Fruit fly (Drosophila melanogaster) whole organism, wandering third instar larva: ENCODE results near the gene CG13284.
A peak's percentile ranks its signal among the peaks of the same experiment; 100 is the strongest.

Experiments
- Abd-B ChIP-seq: fragments of >200 bp; optimal IDR thresholded peaks from 2 replicates; lab custom pipeline; 2017; ENCODE audit warnings: missing biosample characterization, missing genetic modification characterization
- CG32264 ChIP-seq: fragments of 200-800 bp; sonication (Bioruptor generic); optimal IDR thresholded peaks from 2 replicates; lab custom pipeline; 2016; ENCODE audit warnings: missing biosample characterization, missing genetic modification characterization
- CG9705 ChIP-seq: fragments of 200-800 bp; sonication (Bioruptor generic); optimal IDR thresholded peaks from 2 replicates; lab custom pipeline; 2018; ENCODE audit warnings: missing biosample characterization, mild to moderate bottlenecking, missing genetic modification characterization
- CrebA ChIP-seq: fragments of 200-800 bp; sonication (Bioruptor generic); optimal IDR thresholded peaks from 2 replicates; lab custom pipeline; 2016; ENCODE audit warnings: missing biosample characterization, mild to moderate bottlenecking, missing genetic modification characterization, borderline replicate concordance
- Dfd ChIP-seq: fragments of >200 bp; optimal IDR thresholded peaks from 2 replicates; lab custom pipeline; 2017; ENCODE audit warnings: missing biosample characterization, missing genetic modification characterization
- Dif ChIP-seq: fragments of 200-275, 200-300 bp; sonication (Bioruptor generic); optimal IDR thresholded peaks from 2 replicates; lab custom pipeline; 2018; ENCODE audit warnings: missing biosample characterization, missing genetic modification characterization; ENCODE audit not compliant: partially characterized antibody
- GATAd ChIP-seq: sonication (Bioruptor generic); optimal IDR thresholded peaks from 2 replicates; lab custom pipeline; 2016; ENCODE audit warnings: missing biosample characterization, missing genetic modification characterization
- HLH106 ChIP-seq: fragments of 200-800 bp; optimal IDR thresholded peaks from 3 replicates; lab custom pipeline; 2019; ENCODE audit warnings: missing biosample characterization, mild to moderate bottlenecking, missing genetic modification characterization, moderate library complexity
- Hnf4 ChIP-seq: fragments of 200-800 bp; sonication (Bioruptor generic); optimal IDR thresholded peaks from 2 replicates; lab custom pipeline; 2016; ENCODE audit warnings: missing biosample characterization, mild to moderate bottlenecking, missing genetic modification characterization
- Hr78 ChIP-seq: fragments of >200 bp; optimal IDR thresholded peaks from 2 replicates; lab custom pipeline; 2017; ENCODE audit warnings: missing biosample characterization, missing genetic modification characterization
- Hr83 ChIP-seq: fragments of 200-300 bp; sonication (Bioruptor generic); optimal IDR thresholded peaks from 2 replicates; lab custom pipeline; 2016; ENCODE audit warnings: missing biosample characterization, mild to moderate bottlenecking, missing genetic modification characterization, moderate library complexity; ENCODE audit not compliant: poor library complexity, severe bottlenecking
- Jra ChIP-seq: sonication (Bioruptor generic); optimal IDR thresholded peaks from 2 replicates; lab custom pipeline; 2016; ENCODE audit warnings: missing biosample characterization, missing genetic modification characterization
- Mio ChIP-seq: sonication (Bioruptor generic); optimal IDR thresholded peaks from 2 replicates; lab custom pipeline; 2016; ENCODE audit warnings: missing biosample characterization, missing genetic modification characterization
- Myc ChIP-seq: fragments of >200 bp; optimal IDR thresholded peaks from 2 replicates; lab custom pipeline; 2017
- N ChIP-seq: fragments of >200 bp; optimal IDR thresholded peaks from 2 replicates; lab custom pipeline; 2018; ENCODE audit warnings: missing biosample characterization, missing external identifiers, missing genetic modification characterization
- OdsH ChIP-seq: fragments of 200-800 bp; sonication (Bioruptor generic); optimal IDR thresholded peaks from 2 replicates; lab custom pipeline; 2016; ENCODE audit warnings: missing biosample characterization, mild to moderate bottlenecking, missing genetic modification characterization
- Rel ChIP-seq, 2 experiments: fragments of 200-800 bp; sonication (Bioruptor generic) in 1 of 2; optimal IDR thresholded peaks; 2 replicates in 1 of 2; 3 replicates in 1 of 2; lab custom pipeline; 2016 to 2019; ENCODE audit warnings: mild to moderate bottlenecking in 2 of 2, missing biosample characterization in 2 of 2, missing genetic modification characterization in 2 of 2, moderate library complexity in 1 of 2
- Sp1 ChIP-seq: fragments of 200-800 bp; sonication (Bioruptor generic); optimal IDR thresholded peaks from 3 replicates; lab custom pipeline; 2019; ENCODE audit warnings: missing biosample characterization, mild to moderate bottlenecking, missing genetic modification characterization, moderate library complexity
- Vsx2 ChIP-seq: fragments of 200-300, 225-300 bp; sonication (Bioruptor generic); optimal IDR thresholded peaks from 2 replicates; lab custom pipeline; 2018; ENCODE audit warnings: missing biosample characterization, missing genetic modification characterization; ENCODE audit not compliant: partially characterized antibody
- br ChIP-seq: fragments of 200-800 bp; sonication (Bioruptor generic); optimal IDR thresholded peaks from 2 replicates; lab custom pipeline; 2016; ENCODE audit warnings: missing biosample characterization, missing genetic modification characterization
- brk ChIP-seq: fragments of 200-800 bp; sonication (Bioruptor generic); optimal IDR thresholded peaks from 2 replicates; lab custom pipeline; 2016; ENCODE audit warnings: missing biosample characterization, mild to moderate bottlenecking, missing genetic modification characterization
- dl ChIP-seq, 2 experiments: fragments of 175-275, 200-275 bp in 1 of 2; fragments of 200-275 bp in 1 of 2; sonication (Bioruptor generic); optimal IDR thresholded peaks; lab custom pipeline; 2018; ENCODE audit warnings: mild to moderate bottlenecking in 2 of 2, missing biosample characterization in 2 of 2, missing genetic modification characterization in 2 of 2, moderate library complexity in 2 of 2; ENCODE audit not compliant: partially characterized antibody in 2 of 2, insufficient read depth in 1 of 2
- dmrt93B ChIP-seq: fragments of 200-800 bp; sonication (Bioruptor generic); optimal IDR thresholded peaks from 2 replicates; lab custom pipeline; 2018; ENCODE audit warnings: missing biosample characterization, mild to moderate bottlenecking, missing genetic modification characterization
- dsf ChIP-seq: sonication (Bioruptor generic); optimal IDR thresholded peaks from 2 replicates; lab custom pipeline; 2016; ENCODE audit warnings: missing biosample characterization, missing genetic modification characterization, borderline replicate concordance
- ey ChIP-seq: fragments of 200-800 bp; sonication (Bioruptor generic); optimal IDR thresholded peaks from 2 replicates; lab custom pipeline; 2016; ENCODE audit warnings: missing biosample characterization, missing genetic modification characterization
- foxo ChIP-seq, 2 experiments: fragments of 200-800 bp; sonication (Bioruptor generic); optimal IDR thresholded peaks; 2 replicates in 1 of 2; 3 replicates in 1 of 2; lab custom pipeline; 2016 to 2017; ENCODE audit warnings: missing biosample characterization in 2 of 2, missing genetic modification characterization in 2 of 2
- fru ChIP-seq: fragments of 200-800 bp; sonication (Bioruptor generic); optimal IDR thresholded peaks from 3 replicates; lab custom pipeline; 2016; ENCODE audit warnings: missing biosample characterization, mild to moderate bottlenecking, missing genetic modification characterization
- h ChIP-seq: fragments of 200-800 bp; sonication (Bioruptor generic); optimal IDR thresholded peaks from 3 replicates; lab custom pipeline; 2016; ENCODE audit warnings: missing biosample characterization, mild to moderate bottlenecking, missing genetic modification characterization
- jim ChIP-seq: fragments of 175-275, 200-325 bp; sonication (Bioruptor generic); optimal IDR thresholded peaks from 2 replicates; lab custom pipeline; 2016; ENCODE audit warnings: missing biosample characterization, mild to moderate bottlenecking, missing genetic modification characterization
- lola ChIP-seq: fragments of >200 bp; optimal IDR thresholded peaks from 2 replicates; lab custom pipeline; 2017; ENCODE audit warnings: missing biosample characterization, missing genetic modification characterization
- pan ChIP-seq: fragments of >200 bp; optimal IDR thresholded peaks from 2 replicates; lab custom pipeline; 2017
- rgr ChIP-seq: fragments of 200-800 bp; sonication (Bioruptor generic); optimal IDR thresholded peaks from 3 replicates; lab custom pipeline; 2016; ENCODE audit warnings: missing biosample characterization, mild to moderate bottlenecking, missing genetic modification characterization
- sage ChIP-seq: fragments of 200-800 bp; sonication (Bioruptor generic); optimal IDR thresholded peaks from 2 replicates; lab custom pipeline; 2016; ENCODE audit warnings: missing biosample characterization, mild to moderate bottlenecking, missing genetic modification characterization
- sv ChIP-seq: fragments of 200-800 bp; sonication (Bioruptor generic); optimal IDR thresholded peaks from 3 replicates; lab custom pipeline; 2016; ENCODE audit warnings: missing biosample characterization, missing genetic modification characterization
- usp ChIP-seq: fragments of >200 bp; optimal IDR thresholded peaks from 2 replicates; lab custom pipeline; 2017; ENCODE audit warnings: missing biosample characterization, missing genetic modification characterization
- woc ChIP-seq: sonication (Bioruptor generic); optimal IDR thresholded peaks from 2 replicates; lab custom pipeline; 2016; ENCODE audit warnings: missing biosample characterization, mild to moderate bottlenecking, missing genetic modification characterization

CG13284 gene

dm6 chr2L:16848670-16849069 lies at the start of gene CG13284:
Gene CG13284 (minus strand): TSS chr2L:16848716.
- TF ChIP-seq GATAd (GFP tag; lab: Kevin White, UChicago) (no peak), Sp1 (GFP tag; lab: Kevin White, UChicago) (no peak), Dfd (GFP tag; lab: Kevin White, UChicago) (no peak), rgr (GFP tag; lab: Kevin White, UChicago) (no peak), sage (GFP tag; lab: Kevin White, UChicago) (no peak), Mio (GFP tag; lab: Kevin White, UChicago) (no peak), Myc (no peak)

dm6 chr2L:16889608-16890007 lies 41.1 kb upstream of the CG13284 start, which contains the start of gene CG42556:
Gene CG42556 (plus strand): TSS chr2L:16889908.
- TF ChIP-seq lola, result no peak
- no peak for TF ChIP-seq N (GFP tag; lab: Kevin White, UChicago)
- TF ChIP-seq woc (GFP tag; lab: Kevin White, UChicago), result no peak
- no peak for TF ChIP-seq CrebA (GFP tag; lab: Kevin White, UChicago)
- no peak for TF ChIP-seq Hnf4

dm6 chr2L:16888574-16889376 lies 40.3 kb upstream of the CG13284 start:
- TF ChIP-seq h (GFP tag; lab: Kevin White, UChicago) (no peak), sv (GFP tag; lab: Kevin White, UChicago) (no peak), Dif (GFP tag; lab: Kevin White, UChicago) (no peak), Myc (no peak), GATAd (GFP tag; lab: Kevin White, UChicago) (no peak), Mio (GFP tag; lab: Kevin White, UChicago) (no peak), brk (no peak), woc (GFP tag; lab: Kevin White, UChicago) (no peak), Hnf4 (peak; percentile 52), fru (GFP tag; lab: Kevin White, UChicago) (no peak), Vsx2 (GFP tag; lab: Kevin White, UChicago) (no peak), Rel (GFP tag; optimal IDR thresholded peaks at IDR 0.05; lab: Kevin White, UChicago) (no peak), Rel (tag; optimal IDR thresholded peaks at IDR 0.05; lab: Kevin White, UChicago) (peak; percentile 42), Hr83 (GFP tag; lab: Kevin White, UChicago) (no peak), jim (GFP tag; lab: Kevin White, UChicago) (no peak), rgr (GFP tag; lab: Kevin White, UChicago) (no peak), foxo (GFP tag; optimal IDR thresholded peaks at IDR 0.05; lab: Kevin White, UChicago) (no peak), OdsH (GFP tag; lab: Kevin White, UChicago) (no peak), CG32264 (GFP tag; lab: Kevin White, UChicago) (no peak), CG9705 (GFP tag; lab: Kevin White, UChicago) (no peak), HLH106 (no peak), sage (GFP tag; lab: Kevin White, UChicago) (no peak), br (GFP tag; lab: Kevin White, UChicago) (peak; percentile 74), Jra (GFP tag; lab: Kevin White, UChicago) (peak; percentile 55), N (GFP tag; lab: Kevin White, UChicago) (no peak), Dfd (GFP tag; lab: Kevin White, UChicago) (no peak)
- TF ChIP-seq, all 38 proteins: peak for 4

dm6 chr2L:16887660-16888573 lies 39.4 kb upstream of the CG13284 start, which contains the start of the genes osi and tweek:
Gene osi (minus strand): TSS chr2L:16887966.
Gene tweek (plus strand): TSS chr2L:16888490.
- TF ChIP-seq pan (lab: Kevin White, UChicago) (no peak), OdsH (GFP tag; lab: Kevin White, UChicago) (peak; percentile 44), dmrt93B (GFP tag; lab: Kevin White, UChicago) (peak; percentile 20), CrebA (GFP tag; lab: Kevin White, UChicago) (no peak), lola (no peak), Myc (peak; percentile 87), ey (GFP tag; lab: Kevin White, UChicago) (peak; percentile 44), Hr78 (GFP tag; lab: Kevin White, UChicago) (no peak), HLH106 (peak; percentile 36), usp (GFP tag; lab: Kevin White, UChicago) (no peak), dsf (GFP tag; lab: Kevin White, UChicago) (peak; percentile 60), Hr83 (GFP tag; lab: Kevin White, UChicago) (peak; percentile 79), GATAd (GFP tag; lab: Kevin White, UChicago) (peak; percentile 10), fru (GFP tag; lab: Kevin White, UChicago) (peak; percentile 39), dl (GFP tag; optimal IDR thresholded peaks at IDR 0.05; lab: Kevin White, UChicago; ENCODE audit: insufficient read depth in 1 of 2, partially characterized antibody in 2 of 2) (no peak), sv (GFP tag; lab: Kevin White, UChicago) (peak; percentile 61), br (GFP tag; lab: Kevin White, UChicago) (peak; percentile 36), CG9705 (GFP tag; lab: Kevin White, UChicago) (no peak), brk (peak; percentile 28), woc (GFP tag; lab: Kevin White, UChicago) (peak; percentile 87), Jra (GFP tag; lab: Kevin White, UChicago) (peak; percentile 78), Rel (GFP tag; optimal IDR thresholded peaks at IDR 0.05; lab: Kevin White, UChicago) (no peak), Rel (tag; optimal IDR thresholded peaks at IDR 0.05; lab: Kevin White, UChicago) (peak; percentile 100), jim (GFP tag; lab: Kevin White, UChicago) (no peak), Abd-B (GFP tag; lab: Kevin White, UChicago) (no peak), CG32264 (GFP tag; lab: Kevin White, UChicago) (no peak)
